Worm (Caenorhabditis elegans) whole organism, L3 larva: ENCODE measurements around the gene cnk-1.

Experiments used
- ama-1 ChIP-seq: fragments of 150-350 bp; optimal IDR thresholded peaks from 2 replicates; lab custom pipeline; 2018
- ceh-82 ChIP-seq: fragments of 150-350 bp; optimal IDR thresholded peaks from 2 replicates; lab custom pipeline; 2014; ENCODE audit warnings: missing biosample characterization, missing genetic modification characterization
- elt-2 ChIP-seq: sonication (generic microtip); optimal IDR thresholded peaks from 2 replicates; lab custom pipeline; 2016; ENCODE audit warnings: missing genetic modification reagents, mild to moderate bottlenecking, missing genetic modification characterization, missing compliant biosample characterization
- nhr-237 ChIP-seq: fragments of 150-350 bp; optimal IDR thresholded peaks from 2 replicates; lab custom pipeline; 2014; ENCODE audit warnings: missing biosample characterization, missing genetic modification characterization
- sea-2 ChIP-seq: fragments of 150-350 bp; sonication (generic microtip); optimal IDR thresholded peaks from 4 replicates; lab custom pipeline; 2014; ENCODE audit warnings: missing biosample characterization, missing genetic modification reagents, missing genetic modification characterization
- skn-1 ChIP-seq: fragments of 150-350 bp; optimal IDR thresholded peaks from 2 replicates; lab custom pipeline; 2014; ENCODE audit warnings: missing biosample characterization, missing genetic modification characterization
- ztf-4 ChIP-seq: fragments of 150-350 bp; optimal IDR thresholded peaks from 2 replicates; lab custom pipeline; 2014; ENCODE audit warnings: missing biosample characterization, missing genetic modification characterization

DNA sequence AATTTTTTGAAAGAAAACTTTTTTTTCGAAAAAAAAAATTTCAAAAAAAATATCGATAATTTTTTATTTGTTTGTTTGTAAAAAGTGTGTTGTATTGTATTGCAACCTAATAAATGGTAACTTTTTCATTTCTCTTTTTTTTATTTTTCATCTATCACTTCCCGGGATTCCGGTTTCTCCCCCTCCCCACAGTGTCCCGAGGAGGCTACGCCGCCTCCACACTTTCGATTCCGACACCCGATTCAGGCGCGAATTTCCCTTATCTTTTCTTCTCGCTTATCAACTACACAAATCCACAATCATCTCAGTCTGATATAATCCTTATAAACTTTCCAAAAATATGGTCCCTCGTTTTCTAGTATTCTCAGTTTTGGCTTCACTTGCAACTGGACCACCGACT, 16.5 kb upstream of the cnk-1 start, which contains the start of gene R01H10.4:
- TF ChIP-seq ceh-82 (no peak), ama-1 (lab: Kevin White, UChicago) (no peak), elt-2 (no peak), skn-1 (tag; lab: Kevin White, UChicago) (no peak), sea-2 (GFP tag; lab: Kevin White, UChicago) (no peak), ztf-4 (tag; lab: Kevin White, UChicago) (no peak), nhr-237 (no peak)
